Fruit fly (Drosophila melanogaster) whole organism, embryonic: ENCODE measurements around the gene Usf.
A peak's percentile ranks its signal among the peaks of the same experiment; 100 is the strongest.

Source experiments
- Adf1 ChIP-seq: fragments of 200-800 bp; sonication (Bioruptor generic); IDR thresholded peaks from 2 replicates; pipeline ENCODE4 v1.3.6; 2022; ENCODE audit warnings: missing biosample characterization, missing genetic modification characterization
- B-H1 ChIP-seq: fragments of 200-800 bp; sonication (Bioruptor generic); IDR thresholded peaks from 3 replicates; pipeline ENCODE4 v1.3.6; 2022; ENCODE audit warnings: missing biosample characterization, missing genetic modification characterization
- CG10543 ChIP-seq: fragments of 200-800 bp; sonication (Bioruptor generic); optimal IDR thresholded peaks from 3 replicates; lab custom pipeline; 2017; ENCODE audit warnings: missing biosample characterization, mild to moderate bottlenecking, missing genetic modification characterization, moderate library complexity
- CG1233 ChIP-seq: fragments of 200-800 bp; sonication (Bioruptor generic); optimal IDR thresholded peaks from 4 replicates; lab custom pipeline; 2018; ENCODE audit warnings: missing biosample characterization, mild to moderate bottlenecking, missing genetic modification characterization
- CG13123 ChIP-seq: fragments of 200-800 bp; sonication (Bioruptor generic); optimal IDR thresholded peaks from 2 replicates; lab custom pipeline; 2016; ENCODE audit warnings: missing biosample characterization, missing genetic modification characterization
- CG14441 ChIP-seq: fragments of 200-800 bp; sonication (Bioruptor generic); IDR thresholded peaks from 2 replicates; pipeline ENCODE4 v1.3.6; 2022; ENCODE audit warnings: missing biosample characterization, missing genetic modification characterization
- CG14965 ChIP-seq: fragments of 200-800 bp; sonication (Bioruptor generic); optimal IDR thresholded peaks from 2 replicates; lab custom pipeline; 2016; ENCODE audit warnings: missing biosample characterization, missing genetic modification characterization, borderline replicate concordance
- CG15073 ChIP-seq: fragments of 200-800 bp; sonication (Bioruptor generic); optimal IDR thresholded peaks from 2 replicates; lab custom pipeline; 2016; ENCODE audit warnings: missing biosample characterization, missing genetic modification characterization
- CG15479 ChIP-seq: fragments of 200-800 bp; sonication (Bioruptor generic); optimal IDR thresholded peaks from 3 replicates; lab custom pipeline; 2019; ENCODE audit warnings: missing biosample characterization, mild to moderate bottlenecking, missing genetic modification characterization, moderate library complexity
- CG31224 ChIP-seq: fragments of 200-800 bp; sonication (Bioruptor generic); IDR thresholded peaks from 2 replicates; pipeline ENCODE4 v1.3.6; 2022; ENCODE audit warnings: missing biosample characterization, missing genetic modification characterization
- CG32767 ChIP-seq: fragments of 200-800 bp; sonication (Bioruptor generic); IDR thresholded peaks from 2 replicates; pipeline ENCODE4 v1.3.6; 2022; ENCODE audit warnings: missing biosample characterization, missing genetic modification characterization
- CG3407 ChIP-seq: fragments of 200-800 bp; sonication (Bioruptor generic); optimal IDR thresholded peaks from 2 replicates; lab custom pipeline; 2018; ENCODE audit warnings: missing biosample characterization, mild to moderate bottlenecking, missing genetic modification characterization
- CG4707 ChIP-seq: fragments of 200-800 bp; sonication (Bioruptor generic); optimal IDR thresholded peaks from 2 replicates; lab custom pipeline; 2018; ENCODE audit warnings: missing biosample characterization, mild to moderate bottlenecking, missing genetic modification characterization, moderate library complexity
- CG7745 ChIP-seq: fragments of 200-800 bp; sonication (Bioruptor generic); optimal IDR thresholded peaks from 2 replicates; lab custom pipeline; 2018; ENCODE audit warnings: missing biosample characterization, mild to moderate bottlenecking, missing genetic modification characterization, moderate library complexity
- CG9609 ChIP-seq: fragments of 200-800 bp; sonication (Bioruptor generic); optimal IDR thresholded peaks from 3 replicates; lab custom pipeline; 2016; ENCODE audit warnings: missing biosample characterization, missing genetic modification characterization
- CTCF ChIP-seq: fragments of 200-800 bp; sonication (Bioruptor generic); optimal IDR thresholded peaks from 2 replicates; lab custom pipeline; 2017; ENCODE audit warnings: missing biosample characterization, mild to moderate bottlenecking, missing genetic modification characterization, moderate library complexity
- Deaf1 ChIP-seq: fragments of 200-800 bp; optimal IDR thresholded peaks from 3 replicates; lab custom pipeline; 2019; ENCODE audit warnings: missing biosample characterization, mild to moderate bottlenecking, missing genetic modification characterization, moderate library complexity
- ERR ChIP-seq: fragments of 200-800 bp; sonication (Bioruptor generic); optimal IDR thresholded peaks from 2 replicates; lab custom pipeline; 2016; ENCODE audit warnings: missing biosample characterization, missing genetic modification characterization
- Ets97D ChIP-seq: fragments of 200-800 bp; sonication (Bioruptor generic); optimal IDR thresholded peaks from 3 replicates; lab custom pipeline; 2016; ENCODE audit warnings: missing biosample characterization, missing genetic modification characterization
- GATAe ChIP-seq: fragments of 200-800 bp; sonication (Bioruptor generic); conservative IDR thresholded peaks from 2 replicates; pipeline ENCODE4 v1.3.6; 2022; ENCODE audit warnings: missing biosample characterization, missing genetic modification characterization
- HLH54F ChIP-seq: fragments of 200-800 bp; sonication (Bioruptor generic); optimal IDR thresholded peaks from 3 replicates; lab custom pipeline; 2016; ENCODE audit warnings: missing biosample characterization, missing genetic modification characterization
- HmgZ ChIP-seq: fragments of 200-800 bp; sonication (Bioruptor generic); optimal IDR thresholded peaks from 2 replicates; lab custom pipeline; 2018; ENCODE audit warnings: missing biosample characterization, mild to moderate bottlenecking, missing genetic modification characterization
- NFAT ChIP-seq: fragments of 200-800 bp; sonication (Bioruptor generic); IDR thresholded peaks from 2 replicates; pipeline ENCODE4 v1.3.6; 2022; ENCODE audit warnings: missing biosample characterization, missing genetic modification characterization
- Nf-YA ChIP-seq: fragments of 200-800 bp; sonication (Bioruptor generic); IDR thresholded peaks from 2 replicates; pipeline ENCODE4 v1.3.6; 2022; ENCODE audit warnings: missing biosample characterization, missing genetic modification characterization
- Nf-YB ChIP-seq: fragments of 200-800 bp; sonication (Bioruptor generic); optimal IDR thresholded peaks from 3 replicates; lab custom pipeline; 2019; ENCODE audit warnings: missing biosample characterization, mild to moderate bottlenecking, missing genetic modification characterization, moderate library complexity
- Nf-YC ChIP-seq: fragments of 200-800 bp; optimal IDR thresholded peaks from 3 replicates; lab custom pipeline; 2019; ENCODE audit warnings: missing biosample characterization, mild to moderate bottlenecking, missing genetic modification characterization, moderate library complexity
- Poxn ChIP-seq: fragments of 200-800 bp; sonication (Bioruptor generic); IDR thresholded peaks from 2 replicates; pipeline ENCODE4 v1.3.6; 2022; ENCODE audit warnings: missing biosample characterization, missing genetic modification characterization
- Rfx ChIP-seq: fragments of 200-800 bp; sonication (Bioruptor generic); IDR thresholded peaks from 2 replicates; pipeline ENCODE4 v1.3.6; 2022; ENCODE audit warnings: missing biosample characterization, missing genetic modification characterization
- Rx ChIP-seq: fragments of 200-800 bp; sonication (Bioruptor generic); IDR thresholded peaks from 2 replicates; pipeline ENCODE4 v1.3.6; 2022; ENCODE audit warnings: missing biosample characterization, missing genetic modification characterization
- Sry-β ChIP-seq: fragments of 200-800 bp; sonication (Bioruptor generic); optimal IDR thresholded peaks from 2 replicates; lab custom pipeline; 2018; ENCODE audit warnings: missing biosample characterization, mild to moderate bottlenecking, missing genetic modification characterization, moderate library complexity
- ac ChIP-seq: fragments of 200-800 bp; sonication (Bioruptor generic); optimal IDR thresholded peaks from 3 replicates; lab custom pipeline; 2017; ENCODE audit warnings: missing biosample characterization, mild to moderate bottlenecking, missing genetic modification characterization
- btn ChIP-seq: fragments of 200-800 bp; sonication (Bioruptor generic); optimal IDR thresholded peaks from 2 replicates; lab custom pipeline; 2016; ENCODE audit warnings: missing biosample characterization, missing genetic modification characterization
- caup ChIP-seq: fragments of 200-800 bp; sonication (Bioruptor generic); optimal IDR thresholded peaks from 3 replicates; lab custom pipeline; 2017; ENCODE audit warnings: missing biosample characterization, mild to moderate bottlenecking, missing genetic modification characterization, moderate library complexity; ENCODE audit not compliant: severe bottlenecking
- cg ChIP-seq: fragments of 200-800 bp; sonication (Bioruptor generic); optimal IDR thresholded peaks from 3 replicates; lab custom pipeline; 2019; ENCODE audit warnings: missing biosample characterization, mild to moderate bottlenecking, missing genetic modification characterization, moderate library complexity
- crol ChIP-seq: fragments of 200-800 bp; sonication (Bioruptor generic); IDR thresholded peaks from 2 replicates; pipeline ENCODE4 v1.3.6; 2022; ENCODE audit warnings: missing biosample characterization, missing genetic modification characterization
- crp ChIP-seq, 2 experiments: fragments of 200-800 bp; sonication (Bioruptor generic); optimal IDR thresholded peaks; 2 replicates in 1 of 2; 3 replicates in 1 of 2; lab custom pipeline; 2017; ENCODE audit warnings: missing biosample characterization in 2 of 2, missing genetic modification characterization in 2 of 2, mild to moderate bottlenecking in 1 of 2, moderate library complexity in 1 of 2
- ems ChIP-seq: fragments of 200-800 bp; sonication (Bioruptor generic); optimal IDR thresholded peaks from 3 replicates; lab custom pipeline; 2016; ENCODE audit warnings: missing biosample characterization, missing genetic modification characterization
- exex ChIP-seq: fragments of 200-800 bp; sonication (Bioruptor generic); optimal IDR thresholded peaks from 4 replicates; lab custom pipeline; 2018; ENCODE audit warnings: missing biosample characterization, mild to moderate bottlenecking, missing genetic modification characterization, moderate library complexity
- eyg ChIP-seq: fragments of 200-800 bp; sonication (Bioruptor generic); optimal IDR thresholded peaks from 3 replicates; lab custom pipeline; 2016; ENCODE audit warnings: missing biosample characterization, missing genetic modification characterization
- grau ChIP-seq: fragments of 200-800 bp; optimal IDR thresholded peaks from 3 replicates; lab custom pipeline; 2019; ENCODE audit warnings: missing biosample characterization, mild to moderate bottlenecking, missing genetic modification characterization, moderate library complexity
- hth ChIP-seq: fragments of >200 bp; optimal IDR thresholded peaks from 2 replicates; lab custom pipeline; 2017; ENCODE audit warnings: inconsistent platforms
- kni ChIP-seq: fragments of 200-800 bp; sonication (Bioruptor generic); optimal IDR thresholded peaks from 3 replicates; lab custom pipeline; 2017; ENCODE audit warnings: mild to moderate bottlenecking, missing biosample characterization, missing genetic modification reagents, missing genetic modification characterization
- lmd ChIP-seq: fragments of 200-800 bp; sonication (Bioruptor generic); IDR thresholded peaks from 2 replicates; pipeline ENCODE4 v1.3.6; 2022; ENCODE audit warnings: missing biosample characterization, missing genetic modification characterization
- mirr ChIP-seq: fragments of 200-800 bp; sonication (Bioruptor generic); optimal IDR thresholded peaks from 3 replicates; lab custom pipeline; 2018; ENCODE audit warnings: missing biosample characterization, mild to moderate bottlenecking, missing genetic modification characterization
- nau ChIP-seq: fragments of 200-800 bp; sonication (Bioruptor generic); optimal IDR thresholded peaks from 3 replicates; lab custom pipeline; 2017; ENCODE audit warnings: missing biosample characterization, mild to moderate bottlenecking, missing genetic modification characterization, missing genetic modification reagents
- psq ChIP-seq: fragments of 200-800 bp; sonication (Bioruptor generic); optimal IDR thresholded peaks from 2 replicates; lab custom pipeline; 2017; ENCODE audit warnings: missing biosample characterization, missing genetic modification characterization
- row ChIP-seq: fragments of 200-800 bp; sonication (Bioruptor generic); IDR thresholded peaks from 3 replicates; pipeline ENCODE4 v1.3.6; 2022; ENCODE audit warnings: missing biosample characterization, missing genetic modification characterization
- sug ChIP-seq: fragments of 200-800 bp; optimal IDR thresholded peaks from 2 replicates; lab custom pipeline; 2019; ENCODE audit warnings: missing biosample characterization, mild to moderate bottlenecking, missing genetic modification characterization, moderate library complexity
- tgo ChIP-seq: fragments of 200-800 bp; sonication (Bioruptor generic); IDR thresholded peaks from 3 replicates; pipeline ENCODE4 v1.3.6; 2022; ENCODE audit warnings: missing biosample characterization, missing genetic modification characterization
- tio ChIP-seq: fragments of 200-800 bp; sonication (Bioruptor generic); optimal IDR thresholded peaks from 2 replicates; lab custom pipeline; 2017; ENCODE audit warnings: missing biosample characterization, missing genetic modification characterization, inconsistent platforms
- tx ChIP-seq: fragments of 200-800 bp; sonication (Bioruptor generic); optimal IDR thresholded peaks from 2 replicates; lab custom pipeline; 2016; ENCODE audit warnings: missing biosample characterization, missing genetic modification characterization
- unc-4 ChIP-seq: fragments of 200-800 bp; sonication (Bioruptor generic); IDR thresholded peaks from 2 replicates; pipeline ENCODE4 v1.3.6; 2022; ENCODE audit warnings: missing biosample characterization, missing genetic modification characterization; ENCODE audit not compliant: partially characterized antibody

Gene Usf

DNA sequence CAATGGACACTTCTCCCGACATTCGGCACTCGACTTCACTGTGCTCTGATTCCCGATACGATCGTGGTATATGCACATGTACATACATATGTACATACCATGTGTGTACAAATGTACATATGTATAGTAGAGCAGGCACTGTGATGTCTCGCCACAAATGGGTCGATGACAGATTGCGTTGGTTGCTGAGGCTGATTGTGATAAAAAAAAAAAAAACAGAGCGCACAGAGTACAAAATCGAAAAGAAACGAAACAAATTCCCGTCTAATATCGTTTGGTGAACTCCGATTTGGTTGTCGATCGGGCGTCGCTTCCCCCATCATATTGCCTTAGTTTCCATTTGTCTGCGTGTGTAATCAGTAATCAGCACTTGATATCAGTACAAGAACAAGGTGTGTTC lies 7.2 kb upstream of the Usf start (continued):
- TF ChIP-seq exex (tag; lab: Kevin White, UChicago) (peak; percentile 13), mirr (peak; percentile 32), CG32767 (GFP tag; lab: Robert Waterston, UW) (no peak), B-H1 (GFP tag; lab: Robert Waterston, UW) (no peak), Deaf1 (peak; percentile 7), Poxn (GFP tag; lab: Robert Waterston, UW) (no peak), CG3407 (GFP tag; lab: Kevin White, UChicago) (no peak), CTCF (GFP tag; lab: Kevin White, UChicago) (no peak), tgo (no peak), Adf1 (GFP tag; lab: Robert Waterston, UW) (no peak), tx (no peak), ems (no peak), caup (GFP tag; lab: Kevin White, UChicago) (peak; percentile 41), tio (GFP tag; lab: Kevin White, UChicago) (no peak), unc-4 (no peak), psq (GFP tag; lab: Kevin White, UChicago) (no peak), CG14441 (GFP tag; lab: Robert Waterston, UW) (no peak), CG15479 (GFP tag; lab: Kevin White, UChicago) (no peak), CG1233 (GFP tag; lab: Kevin White, UChicago) (no peak), grau (no peak), CG15073 (no peak), hth (lab: Kevin White, UChicago) (no peak), GATAe (GFP tag; lab: Robert Waterston, UW) (peak; percentile 30; the same call in 1 of the 2 replicates), CG14965 (GFP tag; lab: Kevin White, UChicago) (no peak), CG7745 (tag; lab: Kevin White, UChicago) (no peak), CG31224 (GFP tag; lab: Robert Waterston, UW) (no peak), cg (GFP tag; lab: Kevin White, UChicago) (peak; percentile 8), crol (GFP tag; lab: Robert Waterston, UW) (no peak)

DNA sequence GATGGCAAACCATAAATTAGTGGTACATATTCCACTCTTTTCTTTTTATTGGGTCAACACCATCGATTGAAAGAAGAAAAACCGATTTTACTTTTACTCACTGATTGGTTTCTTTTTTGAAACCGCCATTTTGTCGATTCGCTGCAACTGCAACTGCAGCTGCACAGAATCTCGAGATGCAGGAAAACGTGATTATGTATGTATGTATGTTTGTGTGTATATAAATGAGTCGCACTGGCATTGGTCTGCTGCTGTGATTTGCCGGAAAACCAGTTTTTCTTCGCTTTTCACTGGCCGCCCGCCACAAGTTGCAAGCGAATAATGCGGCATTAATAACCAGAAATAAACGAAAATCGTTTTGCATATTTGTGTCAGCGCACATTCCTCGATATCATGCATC lies 6.1 kb upstream of the Usf start:
- TF ChIP-seq ac (GFP tag; lab: Kevin White, UChicago) (peak; percentile 10), cg (GFP tag; lab: Kevin White, UChicago) (peak; percentile 29), crp (GFP tag; optimal IDR thresholded peaks at IDR 0.05; lab: Kevin White, UChicago) (no peak), Nf-YC (tag; lab: Kevin White, UChicago) (peak; percentile 89), kni (GFP tag; lab: Kevin White, UChicago) (peak; percentile 34), tx (no peak), CG4707 (GFP tag; lab: Kevin White, UChicago) (no peak), Nf-YB (peak; percentile 97), Nf-YA (GFP tag; lab: Robert Waterston, UW) (no peak)

DNA sequence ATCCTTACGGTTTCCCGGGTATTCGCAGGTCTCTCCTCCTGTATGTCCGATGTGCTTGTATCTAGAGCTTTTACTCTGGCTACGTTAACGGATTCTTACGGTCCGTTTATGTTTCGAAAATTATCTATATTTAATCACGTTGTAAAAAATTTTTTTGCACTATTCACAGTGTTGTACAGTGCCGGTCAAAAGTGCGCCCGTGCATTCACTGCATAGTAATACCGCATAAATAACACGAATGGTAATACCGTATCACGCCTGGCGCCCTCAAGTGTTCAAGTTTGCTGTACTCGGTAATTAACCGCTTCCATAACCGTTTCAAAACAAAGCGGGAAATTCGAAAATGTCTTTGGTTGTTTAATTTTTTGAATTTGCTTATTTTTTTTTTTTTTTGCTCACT lies 5.4 kb upstream of the Usf start, which contains the start of gene CG11444:
Gene CG11444, minus strand, starts transcription at position 400 of the 400 bp plus-strand sequence.
- TF ChIP-seq Rx (GFP tag; lab: Robert Waterston, UW) (no peak), CG9609 (GFP tag; lab: Kevin White, UChicago) (peak; percentile 37), eyg (GFP tag; lab: Kevin White, UChicago) (peak; percentile 24), sug (peak; percentile 55), NFAT (GFP tag; lab: Robert Waterston, UW) (peak; percentile 50; the same call in 1 of the 2 replicates), Ets97D (GFP tag; lab: Kevin White, UChicago) (peak; percentile 87), lmd (GFP tag; lab: Robert Waterston, UW) (no peak), btn (GFP tag; lab: Kevin White, UChicago) (no peak), row (GFP tag; lab: Robert Waterston, UW) (peak; percentile 28; the same call in 1 of the 3 replicates), nau (GFP tag; lab: Kevin White, UChicago) (no peak), ERR (peak; percentile 5), HLH54F (GFP tag; lab: Kevin White, UChicago) (peak; percentile 32), Rfx (GFP tag; lab: Robert Waterston, UW) (peak; percentile 70), CG10543 (GFP tag; lab: Kevin White, UChicago) (no peak), HmgZ (tag; lab: Kevin White, UChicago) (peak; percentile 74), CG13123 (GFP tag; lab: Kevin White, UChicago) (no peak), Sry-β (GFP tag; lab: Kevin White, UChicago) (no peak)
